Fruit fly (Drosophila melanogaster) whole organism: ENCODE data around the gene H2.0.

Source experiments
- CG8478 ChIP-seq: fragments of >200 bp; optimal IDR thresholded peaks from 2 replicates; lab custom pipeline; 2018; ENCODE audit warnings: inconsistent platforms
- Dll ChIP-seq: fragments of >200 bp; optimal IDR thresholded peaks from 2 replicates; lab custom pipeline; 2017
- EcR ChIP-seq, 2 experiments: fragments of >200 bp; optimal IDR thresholded peaks; 2 replicates each; lab custom pipeline; 2017; ENCODE audit warnings: missing biosample characterization in 2 of 2, missing genetic modification characterization in 2 of 2, missing genetic modification reagents in 2 of 2
- pan ChIP-seq: fragments of >200 bp; optimal IDR thresholded peaks from 2 replicates; lab custom pipeline; 2017
- psq ChIP-seq: fragments of >200 bp; optimal IDR thresholded peaks from 2 replicates; lab custom pipeline; 2017
- usp ChIP-seq: fragments of >200 bp; optimal IDR thresholded peaks from 2 replicates; lab custom pipeline; 2017; ENCODE audit warnings: missing biosample characterization, missing genetic modification characterization, mixed read lengths

The H2.0 gene

dm6 chr2L:6046865-6047264, 27.7 kb upstream of the H2.0 start:
- TF ChIP-seq Dll (lab: Kevin White, UChicago) (no peak), psq (no peak), pan (lab: Kevin White, UChicago) (no peak), EcR (GFP tag; optimal IDR thresholded peaks at IDR 0.05; lab: Kevin White, UChicago) (no peak), CG8478 (lab: Kevin White, UChicago) (no peak), usp (GFP tag; lab: Kevin White, UChicago) (no peak)

- TF ChIP-seq EcR (GFP tag; optimal IDR thresholded peaks at IDR 0.05; lab: Kevin White, UChicago) (no peak), Dll (lab: Kevin White, UChicago) (no peak), usp (GFP tag; lab: Kevin White, UChicago) (no peak), psq (no peak), CG8478 (lab: Kevin White, UChicago) (no peak), pan (lab: Kevin White, UChicago) (no peak)
Measured at dm6 chr2L:6045972-6046718, 26.9 kb upstream of the H2.0 start, which contains the start of gene Pfas. TSS of gene Pfas (minus strand) at chr2L:6046050.

- TF ChIP-seq Dll (lab: Kevin White, UChicago) (no peak), CG8478 (lab: Kevin White, UChicago) (no peak), usp (GFP tag; lab: Kevin White, UChicago) (no peak), pan (lab: Kevin White, UChicago) (no peak), psq (no peak), EcR (GFP tag; optimal IDR thresholded peaks at IDR 0.05; lab: Kevin White, UChicago) (no peak)
Measured at dm6 chr2L:6045484-6045883, 26.3 kb upstream of the H2.0 start.

dm6 chr2L:6037830-6038229, 18.6 kb upstream of the H2.0 start, which contains the start of the genes CG9117 and CG31643:
TSS of gene CG9117 (minus strand) at chr2L:6037902.
TSS of gene CG31643 (plus strand) at chr2L:6038117.
- TF ChIP-seq EcR (GFP tag; optimal IDR thresholded peaks at IDR 0.05; lab: Kevin White, UChicago) (no peak), Dll (lab: Kevin White, UChicago) (no peak), pan (lab: Kevin White, UChicago) (no peak), CG8478 (lab: Kevin White, UChicago) (no peak), psq (no peak), usp (GFP tag; lab: Kevin White, UChicago) (no peak)

- TF ChIP-seq EcR (GFP tag; optimal IDR thresholded peaks at IDR 0.05; lab: Kevin White, UChicago) (no peak), psq (no peak), pan (lab: Kevin White, UChicago) (no peak), Dll (lab: Kevin White, UChicago) (no peak), usp (GFP tag; lab: Kevin White, UChicago) (no peak), CG8478 (lab: Kevin White, UChicago) (no peak)
Measured at dm6 chr2L:6036710-6037109, 17.5 kb upstream of the H2.0 start, which contains the start of gene mtm. TSS of gene mtm (minus strand) at chr2L:6037015.

dm6 chr2L:6035155-6035554, 16.0 kb upstream of the H2.0 start:
- TF ChIP-seq CG8478 (lab: Kevin White, UChicago) (no peak), psq (no peak), EcR (GFP tag; optimal IDR thresholded peaks at IDR 0.05; lab: Kevin White, UChicago) (no peak), pan (lab: Kevin White, UChicago) (no peak), Dll (lab: Kevin White, UChicago) (no peak), usp (GFP tag; lab: Kevin White, UChicago) (no peak)

dm6 chr2L:6034344-6034743, 15.1 kb upstream of the H2.0 start, which contains the start of gene CG9109:
TSS of gene CG9109 (minus strand) at chr2L:6034423.
- TF ChIP-seq pan (lab: Kevin White, UChicago) (no peak), Dll (lab: Kevin White, UChicago) (no peak), EcR (GFP tag; optimal IDR thresholded peaks at IDR 0.05; lab: Kevin White, UChicago) (no peak), CG8478 (lab: Kevin White, UChicago) (no peak)

dm6 chr2L:6031838-6032237, 12.6 kb upstream of the H2.0 start:
- TF ChIP-seq CG8478 (lab: Kevin White, UChicago) (no peak), Dll (lab: Kevin White, UChicago) (no peak), usp (GFP tag; lab: Kevin White, UChicago) (no peak), psq (no peak), EcR (GFP tag; optimal IDR thresholded peaks at IDR 0.05; lab: Kevin White, UChicago) (no peak), pan (lab: Kevin White, UChicago) (no peak)

dm6 chr2L:6028712-6029111, 9.5 kb upstream of the H2.0 start:
- TF ChIP-seq psq (no peak), EcR (GFP tag; optimal IDR thresholded peaks at IDR 0.05; lab: Kevin White, UChicago) (no peak), Dll (lab: Kevin White, UChicago) (no peak), CG8478 (lab: Kevin White, UChicago) (no peak), pan (lab: Kevin White, UChicago) (no peak), usp (GFP tag; lab: Kevin White, UChicago) (no peak)

dm6 chr2L:6024345-6024907, 5.2 kb upstream of the H2.0 start, which contains the start of gene CG9107:
TSS of gene CG9107 (minus strand) at chr2L:6024539.
- TF ChIP-seq pan (lab: Kevin White, UChicago) = no peak
- TF ChIP-seq EcR (GFP tag; optimal IDR thresholded peaks at IDR 0.05; lab: Kevin White, UChicago) = no peak
- no peak for TF ChIP-seq psq
- TF ChIP-seq usp (GFP tag; lab: Kevin White, UChicago) = no peak
- no peak for TF ChIP-seq CG8478 (lab: Kevin White, UChicago)
- TF ChIP-seq Dll (lab: Kevin White, UChicago) = no peak

dm6 chr2L:6022793-6023192, 3.6 kb upstream of the H2.0 start:
- no peak for TF ChIP-seq CG8478 (lab: Kevin White, UChicago)
- TF ChIP-seq Dll (lab: Kevin White, UChicago) = no peak
- no peak for TF ChIP-seq psq
- TF ChIP-seq EcR (GFP tag; optimal IDR thresholded peaks at IDR 0.05; lab: Kevin White, UChicago) = no peak
- TF ChIP-seq usp (GFP tag; lab: Kevin White, UChicago) = no peak
- TF ChIP-seq pan (lab: Kevin White, UChicago) = no peak
